Worm (Caenorhabditis elegans): ENCODE measurements around the gene com-1.

Gene com-1

DNA sequence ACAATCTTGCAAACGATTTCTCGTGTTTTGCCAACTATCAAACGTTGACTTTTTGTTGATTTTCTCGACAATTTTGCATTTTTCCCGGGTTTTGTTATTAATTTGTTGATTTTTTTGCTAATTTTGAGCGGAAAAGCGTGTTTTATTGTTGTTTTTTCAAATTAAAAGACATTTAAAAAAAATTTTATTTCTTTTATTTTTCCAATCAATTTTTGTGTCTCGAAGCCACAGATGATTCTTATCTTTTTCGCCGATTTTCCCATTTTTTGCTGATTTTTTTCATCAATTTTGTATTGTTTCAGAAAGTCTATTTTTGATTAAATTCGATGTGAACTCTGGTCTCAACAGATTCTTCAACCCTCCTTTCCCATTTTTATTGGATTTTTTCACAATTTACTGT is 39.8 kb downstream of the com-1 start, which contains the start of gene rle-1:
Gene rle-1, plus strand, starts transcription at position 301 of the 400 bp plus-strand sequence.
- TF ChIP-seq unc-55 (GFP tag; optimal IDR thresholded peaks at IDR 0.05): no peak
- TF ChIP-seq lsy-2 (tag; optimal IDR thresholded peaks at IDR 0.05): no peak
- TF ChIP-seq lin-13 (GFP tag; optimal IDR thresholded peaks at IDR 0.05): no peak
- no peak for TF ChIP-seq alr-1 (tag; optimal IDR thresholded peaks at IDR 0.05)
- TF ChIP-seq elt-3 (tag; optimal IDR thresholded peaks at IDR 0.05): no peak
- no peak for TF ChIP-seq peb-1 (tag; optimal IDR thresholded peaks at IDR 0.05)
- TF ChIP-seq nhr-10 (tag; optimal IDR thresholded peaks at IDR 0.05): no peak
- TF ChIP-seq ama-1 (optimal IDR thresholded peaks at IDR 0.05): no peak

DNA sequence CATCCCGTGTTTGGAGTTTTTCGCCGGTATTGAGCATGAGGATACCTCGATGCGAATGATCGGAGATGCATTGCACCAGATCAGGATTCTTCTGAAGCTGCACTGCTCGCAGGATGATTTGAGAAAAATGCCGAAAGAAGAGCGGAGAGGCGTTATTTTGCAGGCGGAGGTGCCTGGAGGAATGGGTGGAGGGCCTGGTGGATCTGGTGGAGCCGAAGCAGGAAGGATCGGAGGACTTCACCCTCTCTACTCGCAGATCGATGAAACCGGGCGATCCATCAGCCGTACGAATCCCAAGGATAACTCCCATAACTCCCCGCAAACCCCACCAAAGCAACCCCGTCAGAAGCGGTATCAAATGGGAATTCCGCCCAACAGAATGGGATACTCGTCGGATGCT is 43.0 kb downstream of the com-1 start:
- TF ChIP-seq elt-1 (tag; optimal IDR thresholded peaks at IDR 0.05): no peak
- TF ChIP-seq R02D3.7 (tag; optimal IDR thresholded peaks at IDR 0.05): no peak
- no peak for TF ChIP-seq lin-39 (tag; optimal IDR thresholded peaks at IDR 0.05)
- no peak for TF ChIP-seq nhr-10 (tag; optimal IDR thresholded peaks at IDR 0.05)
- TF ChIP-seq mdl-1 (tag; optimal IDR thresholded peaks at IDR 0.05): no peak
- no peak for TF ChIP-seq skn-1 (tag; optimal IDR thresholded peaks at IDR 0.05)
- no peak for TF ChIP-seq fos-1 (tag; optimal IDR thresholded peaks at IDR 0.05)
- no peak for TF ChIP-seq sma-3 (GFP tag; optimal IDR thresholded peaks at IDR 0.05)
- no peak for TF ChIP-seq ztf-4 (tag; optimal IDR thresholded peaks at IDR 0.05)
- TF ChIP-seq lin-13 (GFP tag; optimal IDR thresholded peaks at IDR 0.05): no peak
- no peak for TF ChIP-seq nhr-12 (tag; optimal IDR thresholded peaks at IDR 0.05)
- no peak for TF ChIP-seq nhr-237 (tag; optimal IDR thresholded peaks at IDR 0.05)
- TF ChIP-seq lsy-2 (tag; optimal IDR thresholded peaks at IDR 0.05): no peak
- no peak for TF ChIP-seq zag-1 (tag; optimal IDR thresholded peaks at IDR 0.05)
- no peak for TF ChIP-seq ztf-11 (tag; optimal IDR thresholded peaks at IDR 0.05)
- TF ChIP-seq F13H6.1 (tag; optimal IDR thresholded peaks at IDR 0.05): no peak
- no peak for TF ChIP-seq unc-62 (GFP tag; optimal IDR thresholded peaks at IDR 0.05)

DNA sequence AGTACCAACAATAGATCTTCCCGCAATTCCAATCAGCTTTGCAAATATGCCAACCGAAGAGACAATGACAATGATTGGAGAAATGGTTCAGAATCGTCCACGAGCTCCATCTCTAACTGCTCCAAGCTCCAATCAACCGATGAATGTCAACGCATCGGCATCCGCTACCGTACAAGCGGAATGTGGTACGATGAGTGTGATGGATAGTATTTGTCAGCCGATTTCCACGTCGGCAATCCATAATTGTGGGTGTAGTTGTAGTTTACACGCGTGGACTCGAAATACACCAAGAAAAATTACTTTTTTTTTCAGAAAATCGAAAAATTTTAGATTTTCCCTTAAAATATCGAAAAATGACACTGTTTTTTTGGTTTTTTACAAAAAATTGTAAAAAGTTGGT is 46.7 kb downstream of the com-1 start:
- no peak for TF ChIP-seq mdl-1 (tag; optimal IDR thresholded peaks at IDR 0.05)
- no peak for TF ChIP-seq C34F6.9 (tag; optimal IDR thresholded peaks at IDR 0.05)
- TF ChIP-seq nhr-129 (tag; optimal IDR thresholded peaks at IDR 0.05): no peak
- TF ChIP-seq unc-55 (GFP tag; optimal IDR thresholded peaks at IDR 0.05): no peak
- TF ChIP-seq sem-4 (tag; optimal IDR thresholded peaks at IDR 0.05): no peak
- no peak for TF ChIP-seq gmeb-1 (tag; optimal IDR thresholded peaks at IDR 0.05)
- TF ChIP-seq ZK546.5 (tag; optimal IDR thresholded peaks at IDR 0.05): no peak
- no peak for TF ChIP-seq nhr-77 (tag; optimal IDR thresholded peaks at IDR 0.05)
- TF ChIP-seq sma-9 (GFP tag; optimal IDR thresholded peaks at IDR 0.05): no peak
- TF ChIP-seq sma-9 (tag; optimal IDR thresholded peaks at IDR 0.05): no peak
- no peak for TF ChIP-seq ceh-82 (tag; optimal IDR thresholded peaks at IDR 0.05)
- no peak for TF ChIP-seq nhr-23 (tag; optimal IDR thresholded peaks at IDR 0.05)
- TF ChIP-seq aly-2 (tag; optimal IDR thresholded peaks at IDR 0.05): no peak
- TF ChIP-seq nhr-6 (tag; optimal IDR thresholded peaks at IDR 0.05): no peak
- no peak for TF ChIP-seq egl-27 (tag; optimal IDR thresholded peaks at IDR 0.05)
- no peak for TF ChIP-seq fos-1 (tag; optimal IDR thresholded peaks at IDR 0.05)

DNA sequence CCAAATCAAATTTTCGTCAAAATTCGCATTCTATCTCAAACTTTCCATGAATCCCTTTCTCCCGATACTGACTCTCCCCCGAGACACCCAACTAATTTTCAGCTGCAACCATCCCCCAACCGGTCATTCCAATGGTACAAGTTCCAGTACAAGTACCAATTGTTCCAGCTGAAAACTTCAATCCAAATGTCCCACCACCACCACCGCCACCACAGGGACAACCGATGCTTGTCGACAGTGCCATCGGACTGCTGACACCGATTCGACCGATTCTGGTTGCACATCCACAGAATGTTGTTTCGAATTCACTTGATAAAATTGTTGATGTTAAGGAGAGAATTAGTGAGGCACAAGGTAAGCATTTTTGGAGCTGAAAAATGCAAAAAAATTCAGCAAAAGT is 49.4 kb downstream of the com-1 start:
- TF ChIP-seq Y55F3AM.14 (GFP tag; optimal IDR thresholded peaks at IDR 0.05) (no peak), sma-3 (GFP tag; optimal IDR thresholded peaks at IDR 0.05) (no peak), peb-1 (tag; optimal IDR thresholded peaks at IDR 0.05) (no peak), C34F6.9 (tag; optimal IDR thresholded peaks at IDR 0.05) (no peak), ztf-1 (GFP tag; conservative IDR thresholded peaks at IDR 0.05) (no peak), F13H6.1 (tag; optimal IDR thresholded peaks at IDR 0.05) (no peak), lin-11 (tag; optimal IDR thresholded peaks at IDR 0.05) (no peak), zag-1 (tag; optimal IDR thresholded peaks at IDR 0.05) (no peak), nhr-237 (tag; optimal IDR thresholded peaks at IDR 0.05) (no peak), ceh-82 (tag; optimal IDR thresholded peaks at IDR 0.05) (no peak), mab-5 (tag; optimal IDR thresholded peaks at IDR 0.05) (no peak), ceh-16 (tag; optimal IDR thresholded peaks at IDR 0.05) (no peak), ZK546.5 (tag; optimal IDR thresholded peaks at IDR 0.05) (no peak), unc-62 (GFP tag; optimal IDR thresholded peaks at IDR 0.05) (no peak)
